Worm (Caenorhabditis elegans): ENCODE results near the gene T14G8.2.

Gene T14G8.2

DNA sequence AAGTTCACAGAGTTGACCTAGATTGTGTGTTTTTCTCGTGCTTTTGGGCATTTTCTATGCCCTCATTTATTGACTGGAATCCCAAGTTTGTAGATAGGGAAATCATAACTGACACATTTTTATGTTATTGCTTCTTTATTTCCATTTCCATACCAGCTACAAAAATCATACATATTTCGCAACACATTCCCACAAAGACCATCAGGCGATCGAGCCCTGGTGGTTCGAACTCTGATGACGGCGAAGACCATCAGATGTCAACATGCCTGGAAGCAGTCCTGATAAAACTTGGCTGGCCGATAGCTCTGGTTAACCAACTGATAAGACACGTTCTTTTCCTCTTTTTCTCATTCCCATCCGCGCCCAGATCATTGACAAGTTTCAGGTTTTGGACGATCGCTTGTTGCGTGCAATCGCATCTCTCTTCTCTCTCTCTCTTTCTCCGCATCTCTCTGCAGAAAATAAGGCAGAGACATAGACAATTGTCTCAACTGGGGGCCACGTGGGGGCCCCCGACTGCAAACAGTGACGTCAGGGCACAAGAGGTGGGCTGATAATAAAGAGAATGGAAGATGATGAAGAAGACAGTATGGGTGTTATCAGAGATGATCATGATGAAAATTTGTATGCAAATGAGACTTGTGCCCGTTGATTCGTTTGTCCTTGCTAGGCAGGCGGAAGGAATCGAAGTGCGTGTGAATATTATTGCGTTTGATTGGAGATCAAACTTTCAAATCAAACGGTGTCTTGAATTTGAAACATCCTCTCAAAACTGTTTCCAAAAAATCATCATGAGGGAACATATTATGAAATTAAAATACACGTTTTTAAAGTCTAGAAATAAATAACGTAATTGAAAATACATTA is 14.5 kb downstream of the T14G8.2 start (continued):
- TF ChIP-seq nhr-77 (tag; optimal IDR thresholded peaks at IDR 0.05): peak; percentile 74
- peak; percentile 69 to 80 for TF ChIP-seq lsy-2 (tag; optimal IDR thresholded peaks at IDR 0.05)
- TF ChIP-seq ztf-4 (tag; optimal IDR thresholded peaks at IDR 0.05): peak; percentile 86
- TF ChIP-seq lin-13 (GFP tag; optimal IDR thresholded peaks at IDR 0.05): peak; percentile 41
- no peak for TF ChIP-seq ama-1 (optimal IDR thresholded peaks at IDR 0.05)
- TF ChIP-seq nhr-11 (tag; optimal IDR thresholded peaks at IDR 0.05): peak; percentile 58
- peak; percentile 69 for TF ChIP-seq hpl-2 (GFP tag; optimal IDR thresholded peaks at IDR 0.05)
- no peak for TF ChIP-seq zag-1 (tag; optimal IDR thresholded peaks at IDR 0.05)
- TF ChIP-seq egl-13 (tag; optimal IDR thresholded peaks at IDR 0.05): peak; percentile 66
- TF ChIP-seq blmp-1 (tag; optimal IDR thresholded peaks at IDR 0.05): peak; percentile 63
- TF ChIP-seq lin-39 (tag; optimal IDR thresholded peaks at IDR 0.05): peak; percentile 70
- peak; percentile 11 for TF ChIP-seq aha-1 (tag; optimal IDR thresholded peaks at IDR 0.05)
- TF ChIP-seq irx-1 (tag; optimal IDR thresholded peaks at IDR 0.05): peak; percentile 18
- TF ChIP-seq rnt-1 (tag; optimal IDR thresholded peaks at IDR 0.05): peak; percentile 89
- TF ChIP-seq nhr-85 (tag): peak; percentile 96
- no peak for TF ChIP-seq C34B4.2 (tag; optimal IDR thresholded peaks at IDR 0.05)
- peak; percentile 63 for TF ChIP-seq fos-1 (tag; optimal IDR thresholded peaks at IDR 0.05)
- peak; percentile 74 for TF ChIP-seq mef-2 (tag; optimal IDR thresholded peaks at IDR 0.05)
- TF ChIP-seq nhr-28 (tag; optimal IDR thresholded peaks at IDR 0.05): no peak
- TF ChIP-seq mdl-1 (tag; optimal IDR thresholded peaks at IDR 0.05): peak; percentile 87 to 100
- TF ChIP-seq ceh-88 (GFP tag; IDR thresholded peaks at IDR 0.05): 0 out of 2 replicates have a peak, but pooled peaks have one; percentile 31
- TF ChIP-seq pag-3 (tag; optimal IDR thresholded peaks at IDR 0.05; ENCODE audit: borderline replicate concordance, insufficient read depth): peak; percentile 21
- peak; percentile 66 for TF ChIP-seq mep-1 (tag; optimal IDR thresholded peaks at IDR 0.05)
- peak; percentile 39 to 88 for TF ChIP-seq egl-27 (tag; optimal IDR thresholded peaks at IDR 0.05)
- TF ChIP-seq nhr-20 (tag; optimal IDR thresholded peaks at IDR 0.05): peak; percentile 97
- no peak for TF ChIP-seq vab-15 (tag; optimal IDR thresholded peaks at IDR 0.05)
- peak; percentile 34 for TF ChIP-seq zip-4 (GFP tag; optimal IDR thresholded peaks at IDR 0.05)
- TF ChIP-seq lin-14 (GFP tag; optimal IDR thresholded peaks at IDR 0.05): peak; percentile 96
- TF ChIP-seq nhr-47 (tag; optimal IDR thresholded peaks at IDR 0.05): peak; percentile 82
- TF ChIP-seq sup-37 (GFP tag; optimal IDR thresholded peaks at IDR 0.05): peak; percentile 40
- TF ChIP-seq ztf-11 (tag; optimal IDR thresholded peaks at IDR 0.05): no peak
- no peak for TF ChIP-seq nhr-76 (tag; optimal IDR thresholded peaks at IDR 0.05)
- TF ChIP-seq pax-3 (tag; optimal IDR thresholded peaks at IDR 0.05): peak; percentile 36

DNA sequence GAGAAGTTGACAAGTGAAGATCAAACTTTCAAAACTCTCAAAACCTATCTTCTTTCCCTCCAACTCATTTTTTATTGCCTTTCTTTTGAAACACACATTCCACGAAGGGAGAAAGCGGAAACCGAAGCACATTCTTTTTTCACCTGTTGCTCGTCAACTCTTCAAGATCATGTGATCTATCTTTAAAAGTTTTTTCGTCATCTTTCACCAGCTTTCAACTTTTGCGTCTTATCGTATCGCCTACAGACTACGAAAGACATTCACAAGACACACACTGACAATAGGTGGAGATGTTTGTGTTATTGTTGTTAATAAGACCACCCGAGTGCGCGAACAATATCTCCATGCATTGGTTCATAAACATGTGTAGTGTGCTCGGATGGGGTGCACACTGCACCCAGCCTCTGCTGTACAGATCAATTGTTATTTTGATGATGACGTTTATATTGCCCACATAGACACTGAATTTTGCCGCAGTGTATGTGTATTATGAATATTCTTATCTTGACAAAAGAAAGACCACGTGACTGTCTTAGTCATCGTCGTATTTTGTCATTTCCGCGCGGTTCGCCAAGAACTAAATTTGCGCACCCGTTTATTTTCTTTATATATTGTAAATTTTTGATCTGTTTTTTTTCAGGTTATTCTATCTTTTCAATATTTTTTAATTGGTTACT is 16.0 kb downstream of the T14G8.2 start:
- TF ChIP-seq aly-2 (tag; optimal IDR thresholded peaks at IDR 0.05): no peak
- no peak for TF ChIP-seq mab-9 (GFP tag; IDR thresholded peaks at IDR 0.05)
- no peak for TF ChIP-seq pag-3 (tag; optimal IDR thresholded peaks at IDR 0.05; ENCODE audit: borderline replicate concordance, insufficient read depth)
- TF ChIP-seq nhr-11 (tag; optimal IDR thresholded peaks at IDR 0.05): peak; percentile 46
- TF ChIP-seq sox-4 (tag; optimal IDR thresholded peaks at IDR 0.05): no peak
- peak; percentile 47 for TF ChIP-seq snu-23 (GFP tag; optimal IDR thresholded peaks at IDR 0.05)
- TF ChIP-seq pqm-1 (tag; optimal IDR thresholded peaks at IDR 0.05): no peak
- no peak for TF ChIP-seq egl-27 (tag; optimal IDR thresholded peaks at IDR 0.05)
- TF ChIP-seq elt-2 (tag; optimal IDR thresholded peaks at IDR 0.05): peak; percentile 70
- peak; percentile 28 for TF ChIP-seq nhr-47 (tag; optimal IDR thresholded peaks at IDR 0.05)
- peak; percentile 59 for TF ChIP-seq nhr-85 (tag)
- no peak for TF ChIP-seq ces-1 (GFP tag; optimal IDR thresholded peaks at IDR 0.05)
- no peak for TF ChIP-seq ets-5 (GFP tag; IDR thresholded peaks at IDR 0.05)
- TF ChIP-seq rnt-1 (tag; optimal IDR thresholded peaks at IDR 0.05): peak; percentile 87
- TF ChIP-seq mep-1 (tag; optimal IDR thresholded peaks at IDR 0.05): peak; percentile 4
- peak in 1 of 3 experiments; percentile 22 for TF ChIP-seq ceh-82 (tag; optimal IDR thresholded peaks at IDR 0.05)
- peak; percentile 15 for TF ChIP-seq nhr-77 (tag; optimal IDR thresholded peaks at IDR 0.05)
- TF ChIP-seq lin-15B (tag; optimal IDR thresholded peaks at IDR 0.05): no peak
- TF ChIP-seq aha-1 (tag; optimal IDR thresholded peaks at IDR 0.05): no peak
- TF ChIP-seq efl-3 (GFP tag; optimal IDR thresholded peaks at IDR 0.05): no peak
- peak; percentile 36 for TF ChIP-seq xbp-1 (tag; optimal IDR thresholded peaks at IDR 0.05)
- peak; percentile 93 for TF ChIP-seq nhr-71 (tag; optimal IDR thresholded peaks at IDR 0.05)
- peak; percentile 58 for TF ChIP-seq nhr-20 (tag; optimal IDR thresholded peaks at IDR 0.05)
- peak; percentile 32 for TF ChIP-seq swsn-7 (tag; optimal IDR thresholded peaks at IDR 0.05)
- peak; percentile 80 for TF ChIP-seq lin-14 (GFP tag; optimal IDR thresholded peaks at IDR 0.05)
- no peak for TF ChIP-seq ceh-8 (GFP tag; optimal IDR thresholded peaks at IDR 0.05)
- peak; percentile 44 for TF ChIP-seq lin-39 (tag; optimal IDR thresholded peaks at IDR 0.05)
